Worm (Caenorhabditis elegans) whole organism, young adult: ENCODE data around the gene pho-11.
A peak's percentile ranks its signal among the peaks of the same experiment; 100 is the strongest.

Experiments
- B0019.2 ChIP-seq: fragments of 200-800 bp; sonication (Bioruptor generic); conservative IDR thresholded peaks from 2 replicates; pipeline ENCODE4 v1.3.6; 2022; ENCODE audit warnings: missing genetic modification reagents, missing genetic modification characterization, missing compliant biosample characterization
- B0035.1 ChIP-seq: sonication (generic microtip); optimal IDR thresholded peaks from 2 replicates; lab custom pipeline; 2016; ENCODE audit warnings: missing genetic modification characterization, mild to moderate bottlenecking, missing compliant biosample characterization, missing genotype, missing genetic modification reagents
- C06A6.2 ChIP-seq: fragments of 200-800 bp; sonication (Bioruptor generic); conservative IDR thresholded peaks from 2 replicates; pipeline ENCODE4 v1.3.6; 2022; ENCODE audit warnings: missing genetic modification characterization, missing compliant biosample characterization
- C17E4.6 ChIP-seq: fragments of 200-800 bp; sonication (Bioruptor generic); IDR thresholded peaks from 2 replicates; pipeline ENCODE4 v1.3.6; 2022; ENCODE audit warnings: missing genetic modification reagents, missing genetic modification characterization, missing compliant biosample characterization
- D2030.7 ChIP-seq: fragments of 200-800 bp; sonication (Bioruptor generic); IDR thresholded peaks from 2 replicates; pipeline ENCODE4 v1.3.6; 2022; ENCODE audit warnings: missing genetic modification reagents, missing genetic modification characterization, missing compliant biosample characterization
- F10E7.11 ChIP-seq: sonication (generic microtip); optimal IDR thresholded peaks from 2 replicates; lab custom pipeline; 2017; ENCODE audit warnings: mild to moderate bottlenecking, missing genetic modification characterization, moderate library complexity, missing compliant biosample characterization
- F22D6.2 ChIP-seq: sonication (generic microtip); optimal IDR thresholded peaks from 2 replicates; lab custom pipeline; 2016; ENCODE audit warnings: mild to moderate bottlenecking, missing genetic modification characterization, missing compliant biosample characterization
- F39B2.1 ChIP-seq: fragments of 200-800 bp; sonication (Bioruptor generic); IDR thresholded peaks from 2 replicates; pipeline ENCODE4 v1.3.6; 2022; ENCODE audit warnings: missing genetic modification reagents, missing genetic modification characterization, missing compliant biosample characterization
- F49E8.2 ChIP-seq: sonication (generic microtip); optimal IDR thresholded peaks from 3 replicates; lab custom pipeline; 2017; ENCODE audit warnings: missing genetic modification characterization, mild to moderate bottlenecking, missing compliant biosample characterization, antibody characterized with exemption, moderate library complexity; ENCODE audit not compliant: insufficient read depth
- F55B11.4 ChIP-seq: sonication (generic microtip); optimal IDR thresholded peaks from 2 replicates; lab custom pipeline; 2016; ENCODE audit warnings: missing compliant biosample characterization, missing genetic modification characterization, borderline replicate concordance; ENCODE audit not compliant: insufficient read depth
- Y53F4B.3 ChIP-seq: fragments of 200-800 bp; sonication (Bioruptor generic); IDR thresholded peaks from 2 replicates; pipeline ENCODE4 v1.3.6; 2022; ENCODE audit warnings: missing genetic modification reagents, missing genetic modification characterization, missing compliant biosample characterization
- Y95B8A.8 ChIP-seq: fragments of 200-800 bp; sonication (Bioruptor generic); IDR thresholded peaks from 2 replicates; pipeline ENCODE4 v1.3.6; 2022; ENCODE audit warnings: missing genetic modification reagents, missing genetic modification characterization, missing compliant biosample characterization
- aptf-2 ChIP-seq: fragments of 200-800 bp; sonication (Bioruptor generic); conservative IDR thresholded peaks from 2 replicates; pipeline ENCODE4 v1.3.6; 2022; ENCODE audit warnings: missing genetic modification reagents, missing genetic modification characterization, missing compliant biosample characterization
- atf-7 ChIP-seq: sonication (generic microtip); optimal IDR thresholded peaks from 2 replicates; lab custom pipeline; 2017; ENCODE audit warnings: mild to moderate bottlenecking, missing genetic modification characterization, missing compliant biosample characterization
- athp-1 ChIP-seq: sonication (generic microtip); optimal IDR thresholded peaks from 2 replicates; lab custom pipeline; 2017; ENCODE audit warnings: mild to moderate bottlenecking, missing genetic modification characterization, missing compliant biosample characterization
- ccch-3 ChIP-seq: fragments of 200-800 bp; sonication (Bioruptor generic); optimal IDR thresholded peaks from 2 replicates; lab custom pipeline; 2018; ENCODE audit warnings: mild to moderate bottlenecking, missing genetic modification characterization, missing compliant biosample characterization
- cebp-1 ChIP-seq, 2 experiments: fragments of 200-800 bp in 1 of 2; sonication (Bioruptor generic) in 1 of 2; sonication (generic microtip) in 1 of 2; IDR thresholded peaks in 1 of 2; optimal IDR thresholded peaks in 1 of 2; 2 replicates each; pipeline versions ENCODE4 v1.3.6 to Lab custom; 2017 to 2022; ENCODE audit warnings: missing compliant biosample characterization in 2 of 2, missing genetic modification characterization in 2 of 2, mild to moderate bottlenecking in 1 of 2, missing genetic modification reagents in 1 of 2, moderate library complexity in 1 of 2
- ceh-79 ChIP-seq: sonication (generic microtip); optimal IDR thresholded peaks from 2 replicates; lab custom pipeline; 2017; ENCODE audit warnings: mild to moderate bottlenecking, missing genetic modification characterization, missing compliant biosample characterization
- die-1 ChIP-seq: sonication (generic microtip); optimal IDR thresholded peaks from 2 replicates; lab custom pipeline; 2016; ENCODE audit warnings: missing genotype, mild to moderate bottlenecking, missing genetic modification characterization, missing compliant biosample characterization
- dpl-1 ChIP-seq: fragments of 150-350 bp; optimal IDR thresholded peaks from 2 replicates; lab custom pipeline; 2014; ENCODE audit warnings: missing biosample characterization, missing genetic modification reagents, missing genetic modification characterization
- egrh-3 ChIP-seq: fragments of 200-800 bp; sonication (Bioruptor generic); IDR thresholded peaks from 2 replicates; pipeline ENCODE4 v1.3.6; 2022; ENCODE audit warnings: missing genetic modification reagents, missing genetic modification characterization, missing compliant biosample characterization
- ets-4 ChIP-seq: fragments of 200-800 bp; sonication (Bioruptor generic); optimal IDR thresholded peaks from 2 replicates; lab custom pipeline; 2018; ENCODE audit warnings: mild to moderate bottlenecking, missing genetic modification characterization, missing compliant biosample characterization
- hlh-26 ChIP-seq: fragments of 200-800 bp; sonication (Bioruptor generic); conservative IDR thresholded peaks from 2 replicates; pipeline ENCODE4 v1.3.6; 2022; ENCODE audit warnings: missing genetic modification reagents, missing genetic modification characterization, missing compliant biosample characterization
- hmg-1.2 ChIP-seq: fragments of 200-800 bp; sonication (Bioruptor generic); IDR thresholded peaks from 2 replicates; pipeline ENCODE4 v1.3.6; 2022; ENCODE audit warnings: missing genetic modification reagents, missing genetic modification characterization, missing compliant biosample characterization
- hmg-20 ChIP-seq: fragments of 200-800 bp; sonication (Bioruptor generic); IDR thresholded peaks from 2 replicates; pipeline ENCODE4 v1.3.6; 2022; ENCODE audit warnings: missing genetic modification reagents, missing genetic modification characterization, missing compliant biosample characterization
- hsf-1 ChIP-seq: fragments of 200-800 bp; sonication (Bioruptor generic); IDR thresholded peaks from 2 replicates; pipeline ENCODE4 v1.3.6; 2022; ENCODE audit warnings: missing genetic modification reagents, missing genetic modification characterization, missing compliant biosample characterization
- lag-1 ChIP-seq: fragments of 200-800 bp; sonication (Bioruptor generic); IDR thresholded peaks from 2 replicates; pipeline ENCODE4 v1.3.6; 2022; ENCODE audit warnings: missing genetic modification reagents, missing genetic modification characterization, missing compliant biosample characterization
- let-607 ChIP-seq, 2 experiments: fragments of 200-800 bp in 1 of 2; sonication (Bioruptor generic) in 1 of 2; sonication (generic microtip) in 1 of 2; optimal IDR thresholded peaks; 2 replicates each; lab custom pipeline; 2016 to 2018; ENCODE audit warnings: mild to moderate bottlenecking in 2 of 2, missing compliant biosample characterization in 2 of 2, missing genetic modification characterization in 2 of 2, moderate library complexity in 2 of 2, missing genotype in 1 of 2
- lir-1 ChIP-seq: fragments of 200-800 bp; sonication (Bioruptor generic); conservative IDR thresholded peaks from 2 replicates; pipeline ENCODE4 v1.3.6; 2022; ENCODE audit warnings: missing genetic modification reagents, missing genetic modification characterization, missing compliant biosample characterization
- madf-3 ChIP-seq: fragments of 200-800 bp; sonication (Bioruptor generic); IDR thresholded peaks from 2 replicates; pipeline ENCODE4 v1.3.6; 2022; ENCODE audit warnings: missing genetic modification reagents, missing genetic modification characterization, missing compliant biosample characterization
- madf-6 ChIP-seq: fragments of 200-800 bp; sonication (Bioruptor generic); IDR thresholded peaks from 2 replicates; pipeline ENCODE4 v1.3.6; 2022; ENCODE audit warnings: missing genetic modification reagents, missing genetic modification characterization, missing compliant biosample characterization
- madf-8 ChIP-seq: fragments of 200-800 bp; sonication (Bioruptor generic); conservative IDR thresholded peaks from 2 replicates; pipeline ENCODE4 v1.3.6; 2022; ENCODE audit warnings: missing genetic modification reagents, missing genetic modification characterization, missing compliant biosample characterization
- mcd-1 ChIP-seq: fragments of 200-800 bp; sonication (Bioruptor generic); IDR thresholded peaks from 2 replicates; pipeline ENCODE4 v1.3.6; 2022; ENCODE audit warnings: missing genetic modification reagents, missing genetic modification characterization, missing compliant biosample characterization
- mxl-1 ChIP-seq: sonication (generic microtip); optimal IDR thresholded peaks from 2 replicates; lab custom pipeline; 2016; ENCODE audit warnings: missing genetic modification characterization, missing compliant biosample characterization
- nfya-2 ChIP-seq: fragments of 200-800 bp; sonication (Bioruptor generic); IDR thresholded peaks from 2 replicates; pipeline ENCODE4 v1.3.6; 2022; ENCODE audit warnings: missing genetic modification reagents, missing genetic modification characterization, missing compliant biosample characterization
- nhr-80 ChIP-seq: sonication (generic microtip); optimal IDR thresholded peaks from 2 replicates; lab custom pipeline; 2016; ENCODE audit warnings: missing genetic modification characterization, missing compliant biosample characterization
- pha-4 ChIP-seq: fragments of 150-350 bp; sonication (generic microtip); optimal IDR thresholded peaks from 2 replicates; lab custom pipeline; 2014; ENCODE audit warnings: missing biosample characterization, missing genetic modification reagents, missing genetic modification characterization
- repo-1 ChIP-seq: sonication (generic microtip); optimal IDR thresholded peaks from 2 replicates; lab custom pipeline; 2017; ENCODE audit warnings: mild to moderate bottlenecking, missing genetic modification characterization, missing compliant biosample characterization
- sea-2 ChIP-seq: fragments of 200-800 bp; sonication (Bioruptor generic); IDR thresholded peaks from 2 replicates; pipeline ENCODE4 v1.3.6; 2022; ENCODE audit warnings: missing genetic modification characterization, missing compliant biosample characterization
- somi-1 ChIP-seq: fragments of 200-800 bp; sonication (Bioruptor generic); optimal IDR thresholded peaks from 2 replicates; lab custom pipeline; 2018; ENCODE audit warnings: mild to moderate bottlenecking, missing genetic modification characterization, missing compliant biosample characterization
- sptf-2 ChIP-seq: fragments of 200-800 bp; sonication (Bioruptor generic); optimal IDR thresholded peaks from 2 replicates; lab custom pipeline; 2018; ENCODE audit warnings: mild to moderate bottlenecking, missing genetic modification characterization, missing compliant biosample characterization
- tbx-9 ChIP-seq: sonication (generic microtip); optimal IDR thresholded peaks from 2 replicates; lab custom pipeline; 2016; ENCODE audit warnings: borderline replicate concordance, missing genetic modification characterization, inconsistent platforms, missing compliant biosample characterization
- tlf-1 ChIP-seq: fragments of 200-800 bp; sonication (Bioruptor generic); optimal IDR thresholded peaks from 2 replicates; lab custom pipeline; 2018; ENCODE audit warnings: mild to moderate bottlenecking, missing genetic modification characterization, missing compliant biosample characterization
- zim-3 ChIP-seq: sonication (generic microtip); optimal IDR thresholded peaks from 2 replicates; lab custom pipeline; 2017; ENCODE audit warnings: mild to moderate bottlenecking, missing genetic modification characterization, moderate library complexity, missing compliant biosample characterization
- ztf-18 ChIP-seq: sonication (generic microtip); optimal IDR thresholded peaks from 2 replicates; lab custom pipeline; 2016; ENCODE audit warnings: missing genotype, mild to moderate bottlenecking, missing genetic modification characterization, missing compliant biosample characterization
- ztf-28 ChIP-seq: fragments of 200-800 bp; sonication (Bioruptor generic); IDR thresholded peaks from 2 replicates; pipeline ENCODE4 v1.3.6; 2022; ENCODE audit warnings: missing genetic modification reagents, missing genetic modification characterization, missing compliant biosample characterization
- ztf-6 ChIP-seq: fragments of 200-800 bp; sonication (Bioruptor generic); IDR thresholded peaks from 2 replicates; pipeline ENCODE4 v1.3.6; 2022; ENCODE audit warnings: missing genetic modification reagents, missing genetic modification characterization, missing compliant biosample characterization

Gene pho-11

ce11 chrII:9967999-9968706 is 36.5 kb downstream of the pho-11 start, which contains the start of the genes R53.4 and psf-1 (continued):
- TF ChIP-seq let-607 (tag; optimal IDR thresholded peaks at IDR 0.05; lab: Kevin White, UChicago) (no peak), sea-2 (GFP tag; lab: Robert Waterston, UW) (no peak), D2030.7 (GFP tag; lab: Robert Waterston, UW) (peak; percentile 70), C17E4.6 (GFP tag; lab: Robert Waterston, UW) (no peak), somi-1 (GFP tag; lab: Kevin White, UChicago) (no peak), nfya-2 (GFP tag; lab: Robert Waterston, UW) (no peak), ceh-79 (tag; lab: Kevin White, UChicago) (no peak), F55B11.4 (tag; lab: Kevin White, UChicago) (no peak), tlf-1 (no peak), pha-4 (tag; lab: Kevin White, UChicago) (no peak), repo-1 (no peak), hmg-20 (GFP tag; lab: Robert Waterston, UW) (no peak), ztf-18 (tag; lab: Kevin White, UChicago) (no peak), madf-3 (no peak), ccch-3 (GFP tag; lab: Kevin White, UChicago) (no peak), nhr-80 (tag; lab: Kevin White, UChicago) (peak; percentile 20), hmg-1.2 (GFP tag; lab: Robert Waterston, UW) (peak; percentile 46; the same call in 1 of the 2 replicates), zim-3 (no peak), cebp-1 (GFP tag; IDR thresholded peaks at IDR 0.05; lab: Robert Waterston, UW) (no peak), cebp-1 (tag; optimal IDR thresholded peaks at IDR 0.05; lab: Kevin White, UChicago) (peak; percentile 37), madf-8 (GFP tag; lab: Robert Waterston, UW) (peak; percentile 19; the same call in 1 of the 2 replicates), B0035.1 (tag; lab: Kevin White, UChicago) (no peak), F22D6.2 (tag; lab: Kevin White, UChicago) (no peak), lir-1 (0 out of 2 replicates have a peak, but pooled peaks have one; percentile 32), atf-7 (tag; lab: Kevin White, UChicago) (no peak), mxl-1 (tag; lab: Kevin White, UChicago) (no peak), hsf-1 (GFP tag; lab: Robert Waterston, UW) (no peak), die-1 (no peak), madf-6 (peak; percentile 62), F39B2.1 (GFP tag; lab: Robert Waterston, UW) (no peak), ztf-6 (peak; percentile 36; the same call in 1 of the 2 replicates), sptf-2 (GFP tag; lab: Kevin White, UChicago) (peak; percentile 29), B0019.2 (GFP tag; lab: Robert Waterston, UW) (no peak; the same call in 1 of the 2 replicates), dpl-1 (peak; percentile 57), hlh-26 (GFP tag; lab: Robert Waterston, UW) (no peak), ets-4 (GFP tag; lab: Kevin White, UChicago) (no peak), aptf-2 (GFP tag; lab: Robert Waterston, UW) (no peak), ztf-28 (GFP tag; lab: Robert Waterston, UW) (peak; percentile 62; the same call in 1 of the 2 replicates), Y95B8A.8 (GFP tag; lab: Robert Waterston, UW) (no peak), tbx-9 (tag; lab: Kevin White, UChicago) (no peak), F10E7.11 (tag; lab: Kevin White, UChicago) (no peak), F49E8.2 (no peak), Y53F4B.3 (GFP tag; lab: Robert Waterston, UW) (no peak), athp-1 (tag; lab: Kevin White, UChicago) (no peak), C06A6.2 (GFP tag; lab: Robert Waterston, UW) (no peak), lag-1 (GFP tag; lab: Robert Waterston, UW) (no peak), egrh-3 (GFP tag; lab: Robert Waterston, UW) (no peak), mcd-1 (peak; percentile 23; the same call in 1 of the 2 replicates)
